Worm (Caenorhabditis elegans) whole organism, midembryonic: ENCODE results near the gene skr-15.

Source experiments
- T22C8.4 ChIP-seq: fragments of 200-800 bp; sonication (Bioruptor generic); IDR thresholded peaks from 2 replicates; pipeline ENCODE4 v1.3.6; 2022; ENCODE audit warnings: missing genetic modification characterization, missing compliant biosample characterization
- cog-1 ChIP-seq: sonication (generic microtip); optimal IDR thresholded peaks from 2 replicates; lab custom pipeline; 2016; ENCODE audit warnings: missing genetic modification characterization, missing compliant biosample characterization
- flt-1 ChIP-seq: fragments of 200-800 bp; sonication (Bioruptor generic); IDR thresholded peaks from 2 replicates; pipeline ENCODE4 v1.3.6; 2022; ENCODE audit warnings: missing genetic modification characterization, missing compliant biosample characterization
- klf-2 ChIP-seq: fragments of 200-800 bp; sonication (Bioruptor generic); conservative IDR thresholded peaks from 2 replicates; pipeline ENCODE4 v1.3.6; 2022; ENCODE audit warnings: missing genetic modification reagents, missing genetic modification characterization, missing compliant biosample characterization
- med-1 ChIP-seq: sonication (generic microtip); optimal IDR thresholded peaks from 2 replicates; lab custom pipeline; 2017; ENCODE audit warnings: missing genetic modification characterization, mild to moderate bottlenecking, missing compliant biosample characterization, antibody characterized with exemption, missing genetic modification reagents; ENCODE audit not compliant: insufficient read depth
- tab-1 ChIP-seq: fragments of 200-800 bp; sonication (Bioruptor generic); IDR thresholded peaks from 2 replicates; pipeline ENCODE4 v1.3.6; 2022; ENCODE audit warnings: missing genetic modification characterization, missing compliant biosample characterization
- ztf-23 ChIP-seq: fragments of 200-800 bp; sonication (Bioruptor generic); IDR thresholded peaks from 2 replicates; pipeline ENCODE4 v1.3.6; 2022; ENCODE audit warnings: missing genetic modification reagents, missing genetic modification characterization, missing compliant biosample characterization

- TF ChIP-seq med-1 (GFP tag; lab: Kevin White, UChicago) (no peak), klf-2 (GFP tag; lab: Robert Waterston, UW) (no peak), cog-1 (no peak), flt-1 (no peak), T22C8.4 (GFP tag; lab: Robert Waterston, UW) (no peak), tab-1 (GFP tag; lab: Robert Waterston, UW) (no peak), ztf-23 (no peak)
These were observed 8.3 kb upstream of the skr-15 start for ce11 chrII:3815445-3816208.
